Worm (Caenorhabditis elegans): ENCODE measurements around the gene F58F12.1.
A peak's percentile ranks its signal among the peaks of the same experiment; 100 is the strongest.

DNA sequence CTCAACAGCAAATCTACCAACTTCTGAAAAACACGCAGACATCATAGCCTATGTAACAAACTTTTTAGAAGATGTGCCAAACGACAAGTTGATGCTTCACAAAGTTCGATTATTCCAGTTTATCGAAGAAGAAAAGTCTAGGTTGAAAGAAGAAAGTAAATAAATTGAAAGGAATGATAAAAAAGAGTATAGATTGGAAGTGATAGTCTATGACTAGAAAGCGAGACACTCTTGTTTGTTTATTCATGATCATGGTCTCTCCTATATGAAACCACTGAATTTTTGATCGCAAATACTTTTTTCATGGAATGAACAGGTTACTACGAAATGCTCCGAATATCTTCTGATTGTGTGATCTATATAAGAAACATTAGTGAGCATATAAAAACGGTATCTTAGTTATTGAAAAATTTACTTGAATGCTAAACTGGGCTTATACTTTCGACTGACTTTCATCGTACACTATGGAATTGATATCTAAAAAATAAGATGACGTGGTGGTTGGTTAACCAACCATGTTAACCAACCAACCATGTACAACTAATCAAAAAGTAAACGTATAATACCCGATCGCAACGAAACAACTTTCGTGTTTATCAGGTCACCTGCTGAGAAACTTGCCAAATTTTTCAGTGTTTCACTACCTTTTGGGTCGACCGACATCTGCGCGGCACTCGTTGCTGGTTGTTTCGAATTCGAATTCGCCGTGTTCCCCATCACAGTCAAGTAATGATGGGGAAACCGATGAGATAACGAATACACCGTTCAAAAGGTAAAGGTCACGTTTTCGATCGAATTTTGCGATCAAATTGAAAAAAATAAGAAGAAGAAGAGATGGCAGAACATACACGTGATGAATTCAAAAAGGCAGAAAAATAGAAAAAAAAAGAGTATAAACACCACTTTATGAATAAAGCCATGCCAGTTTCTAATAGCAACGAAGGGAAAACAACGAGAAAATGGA, 38.0 kb upstream of the F58F12.1 start, which contains the start of gene C32D5.8:
- TF ChIP-seq ama-1 (optimal IDR thresholded peaks at IDR 0.05) (peak; percentile 45), hlh-4 (tag; optimal IDR thresholded peaks at IDR 0.05) (no peak), lsy-2 (tag; optimal IDR thresholded peaks at IDR 0.05) (no peak), mab-9 (GFP tag; IDR thresholded peaks at IDR 0.05) (no peak), snu-23 (GFP tag; optimal IDR thresholded peaks at IDR 0.05) (peak; percentile 28)

Measured in whole organism, L1 larva.